Worm (Caenorhabditis elegans): Measurements from ENCODE around the gene E02C12.10.
A peak's percentile ranks its signal among the peaks of the same experiment; 100 is the strongest.

The E02C12.10 gene

ce11 chrV:9414516-9414915 lies 36.3 kb upstream of the E02C12.10 start, which contains the start of gene F36D4.4:
Gene F36D4.4 (minus strand): TSS chrV:9414616.
- TF ChIP-seq pha-4 (tag; optimal IDR thresholded peaks at IDR 0.05): no peak
- no peak for TF ChIP-seq sem-2 (GFP tag; optimal IDR thresholded peaks at IDR 0.05)

- no peak for TF ChIP-seq unc-62 (GFP tag; optimal IDR thresholded peaks at IDR 0.05)
- TF ChIP-seq ces-1 (GFP tag; optimal IDR thresholded peaks at IDR 0.05): peak; percentile 21
These were observed 30.7 kb upstream of the E02C12.10 start for ce11 chrV:9408869-9409268.

ce11 chrV:9406890-9407289 lies 28.7 kb upstream of the E02C12.10 start:
- no peak for TF ChIP-seq lin-32 (GFP tag; optimal IDR thresholded peaks at IDR 0.05)
- no peak for TF ChIP-seq sem-2 (GFP tag; optimal IDR thresholded peaks at IDR 0.05)
- no peak for TF ChIP-seq nhr-76 (tag; optimal IDR thresholded peaks at IDR 0.05)
- TF ChIP-seq drap-1 (GFP tag; optimal IDR thresholded peaks at IDR 0.05): no peak
- TF ChIP-seq snpc-4 (tag; optimal IDR thresholded peaks at IDR 0.05): no peak
- TF ChIP-seq zip-8 (tag; optimal IDR thresholded peaks at IDR 0.05): no peak
- TF ChIP-seq elt-1 (tag; optimal IDR thresholded peaks at IDR 0.05; ENCODE audit: borderline replicate concordance, insufficient read depth): no peak
- no peak for TF ChIP-seq cnd-1 (tag; optimal IDR thresholded peaks at IDR 0.05)
- TF ChIP-seq ceh-39 (tag; optimal IDR thresholded peaks at IDR 0.05): no peak
- TF ChIP-seq nhr-12 (tag; optimal IDR thresholded peaks at IDR 0.05): no peak
- TF ChIP-seq blmp-1 (tag; optimal IDR thresholded peaks at IDR 0.05): no peak

ce11 chrV:9399886-9400373 lies 21.7 kb upstream of the E02C12.10 start, which contains the start of gene trpp-4:
Gene trpp-4 (plus strand): TSS chrV:9400327.
- TF ChIP-seq lin-13 (tag; optimal IDR thresholded peaks at IDR 0.05) (no peak), nhr-12 (tag; optimal IDR thresholded peaks at IDR 0.05) (no peak), ces-1 (GFP tag; optimal IDR thresholded peaks at IDR 0.05) (peak; percentile 85), zip-8 (tag; optimal IDR thresholded peaks at IDR 0.05) (no peak)

ce11 chrV:9394938-9395639 lies 16.9 kb upstream of the E02C12.10 start:
- TF ChIP-seq mls-2 (tag; optimal IDR thresholded peaks at IDR 0.05) (peak; percentile 51), ham-2 (GFP tag; optimal IDR thresholded peaks at IDR 0.05) (peak; percentile 90), nhr-28 (tag; optimal IDR thresholded peaks at IDR 0.05) (no peak), ztf-11 (tag; optimal IDR thresholded peaks at IDR 0.05) (no peak), ceh-43 (GFP tag; optimal IDR thresholded peaks at IDR 0.05) (peak; percentile 45)

ce11 chrV:9391959-9392358 lies 13.8 kb upstream of the E02C12.10 start:
- TF ChIP-seq flh-1 (GFP tag; optimal IDR thresholded peaks at IDR 0.05) (no peak), elt-1 (tag; optimal IDR thresholded peaks at IDR 0.05; ENCODE audit: borderline replicate concordance, insufficient read depth) (no peak), drap-1 (GFP tag; optimal IDR thresholded peaks at IDR 0.05) (no peak), nhr-76 (tag; optimal IDR thresholded peaks at IDR 0.05) (no peak), cnd-1 (tag; optimal IDR thresholded peaks at IDR 0.05) (no peak), ces-1 (GFP tag; optimal IDR thresholded peaks at IDR 0.05) (no peak), M03D4.4 (tag; optimal IDR thresholded peaks at IDR 0.05) (no peak), elt-3 (tag; optimal IDR thresholded peaks at IDR 0.05) (no peak), lsy-2 (tag; optimal IDR thresholded peaks at IDR 0.05) (no peak), tbx-8 (GFP tag; optimal IDR thresholded peaks at IDR 0.05) (no peak), zip-8 (tag; optimal IDR thresholded peaks at IDR 0.05) (no peak)

- TF ChIP-seq ceh-39 (tag; optimal IDR thresholded peaks at IDR 0.05): no peak
- TF ChIP-seq pha-4 (tag; optimal IDR thresholded peaks at IDR 0.05): no peak
- TF ChIP-seq nhr-2 (tag; optimal IDR thresholded peaks at IDR 0.05): no peak
- no peak for TF ChIP-seq mab-5 (tag; optimal IDR thresholded peaks at IDR 0.05)
- TF ChIP-seq sptf-1 (tag; optimal IDR thresholded peaks at IDR 0.05): no peak
- no peak for TF ChIP-seq elt-1 (tag; optimal IDR thresholded peaks at IDR 0.05; ENCODE audit: borderline replicate concordance, insufficient read depth)
- TF ChIP-seq nhr-237 (tag; optimal IDR thresholded peaks at IDR 0.05): no peak
- no peak for TF ChIP-seq zip-8 (tag; optimal IDR thresholded peaks at IDR 0.05)
- no peak for TF ChIP-seq hlh-1 (tag; optimal IDR thresholded peaks at IDR 0.05)
- TF ChIP-seq lsy-2 (tag; optimal IDR thresholded peaks at IDR 0.05): no peak
- no peak for TF ChIP-seq flh-1 (GFP tag; optimal IDR thresholded peaks at IDR 0.05)
- no peak for TF ChIP-seq nhr-12 (tag; optimal IDR thresholded peaks at IDR 0.05)
- no peak for TF ChIP-seq lin-13 (tag; optimal IDR thresholded peaks at IDR 0.05)
These were observed 7.9 kb upstream of the E02C12.10 start, which contains the start of gene hum-2 for ce11 chrV:9386143-9386542. Gene hum-2 (plus strand): TSS chrV:9386175.

All from whole organism, mixed stage, embryonic.